Fruit fly (Drosophila melanogaster) Kc167 (cell line): ENCODE data around the gene Gr28b.

Source experiments
- Myc ChIP-seq: fragments of >200 bp; optimal IDR thresholded peaks from 2 replicates; lab custom pipeline; 2017; ENCODE audit warnings: missing external identifiers
- h ChIP-seq: fragments of >200 bp; optimal IDR thresholded peaks from 3 replicates; lab custom pipeline; 2018; ENCODE audit warnings: missing external identifiers
- ttk ChIP-seq: sonication (Bioruptor generic); optimal IDR thresholded peaks from 2 replicates; lab custom pipeline; 2017; ENCODE audit warnings: missing external identifiers

DNA sequence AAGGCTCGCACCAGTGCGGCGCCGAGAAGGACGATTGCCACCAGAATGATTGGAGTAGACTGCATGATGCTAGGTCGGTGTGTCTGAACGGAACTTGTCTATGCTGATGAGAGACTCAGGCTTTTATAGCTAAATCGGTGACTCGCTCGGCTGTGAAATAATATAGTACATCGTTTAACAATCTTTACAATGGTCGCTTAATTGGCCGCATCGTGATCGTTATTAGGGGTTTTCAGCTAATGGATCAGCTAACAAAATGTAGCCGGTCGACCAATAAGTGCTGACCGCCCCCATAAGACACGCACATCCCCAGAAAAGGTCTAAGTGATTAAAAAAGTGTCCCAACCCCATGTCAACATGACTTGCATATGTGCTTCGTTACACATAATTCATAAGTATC is 35.2 kb upstream of the Gr28b start, which contains the start of gene Obp28a:
- TF ChIP-seq Myc: no peak
- no peak for TF ChIP-seq ttk (lab: Kevin White, UChicago)
- TF ChIP-seq h (lab: Kevin White, UChicago): no peak
